Fruit fly (Drosophila melanogaster): ENCODE data around the gene CG13599.

The CG13599 gene

DNA sequence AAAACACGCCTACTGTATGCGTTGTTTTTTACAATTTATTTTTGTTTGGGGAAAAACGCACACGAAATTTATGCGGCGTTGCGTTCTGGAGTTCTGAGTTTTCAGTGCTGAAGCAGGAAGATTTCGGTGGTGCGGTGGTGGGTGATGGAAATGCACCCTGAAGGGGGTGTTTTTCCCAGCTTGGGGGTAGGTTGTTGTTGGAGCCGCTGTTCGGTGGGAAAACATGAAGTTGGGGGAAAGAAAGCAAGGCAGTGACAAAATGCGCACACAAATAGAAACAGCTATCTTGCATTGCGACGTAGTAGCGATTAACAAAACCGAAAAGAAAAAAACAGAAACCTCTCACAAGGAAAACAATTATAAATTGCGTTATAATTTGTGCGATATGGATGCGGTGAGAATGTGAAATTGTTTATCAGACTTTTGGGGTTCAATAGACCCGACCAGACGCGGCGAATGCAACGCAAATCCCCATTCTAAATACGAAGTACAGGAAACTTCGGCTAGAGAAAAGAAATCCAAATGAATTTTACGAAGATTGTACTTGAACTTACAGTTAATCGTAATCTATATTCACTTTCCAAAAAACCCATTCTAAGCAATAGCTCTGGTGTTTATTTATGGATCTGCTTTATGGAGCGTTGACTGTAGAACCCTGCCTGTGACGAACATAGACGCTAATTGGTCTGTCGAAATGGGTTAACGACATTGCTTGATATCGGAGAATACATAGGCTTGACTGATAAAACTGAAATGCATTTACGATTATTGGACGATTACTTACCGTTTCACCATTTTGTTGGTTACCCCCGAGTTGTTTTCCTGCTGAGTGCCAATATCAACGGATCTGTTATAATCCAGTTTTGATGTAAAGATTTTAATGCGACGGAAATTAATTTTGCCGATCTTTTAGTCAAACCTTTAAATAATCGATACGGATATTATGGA is 42.9 kb upstream of the CG13599 start (continued):
- TF ChIP-seq CG9797 (GFP tag; optimal IDR thresholded peaks at IDR 0.05) (no peak), HmgZ (tag; optimal IDR thresholded peaks at IDR 0.05) (no peak), bcd (GFP tag; optimal IDR thresholded peaks at IDR 0.05) (peak; percentile 5), crc (GFP tag; optimal IDR thresholded peaks at IDR 0.05) (no peak), Dip2 (GFP tag; IDR thresholded peaks at IDR 0.05) (no peak), CG7987 (GFP tag; optimal IDR thresholded peaks at IDR 0.05) (no peak), Myb (GFP tag; optimal IDR thresholded peaks at IDR 0.05) (no peak), jumu (GFP tag; optimal IDR thresholded peaks at IDR 0.05) (no peak), her (GFP tag; optimal IDR thresholded peaks at IDR 0.05) (no peak), nom (GFP tag; optimal IDR thresholded peaks at IDR 0.05) (no peak), ERR (GFP tag; optimal IDR thresholded peaks at IDR 0.05) (no peak), tll (GFP tag; optimal IDR thresholded peaks at IDR 0.05) (no peak), CG15479 (GFP tag; optimal IDR thresholded peaks at IDR 0.05) (no peak), CG1647 (GFP tag; optimal IDR thresholded peaks at IDR 0.05) (no peak), sob (GFP tag; IDR thresholded peaks at IDR 0.05) (peak; percentile 14; the same call in 1 of the 2 replicates), Fer1 (GFP tag; optimal IDR thresholded peaks at IDR 0.05) (no peak), yki (optimal IDR thresholded peaks at IDR 0.05) (no peak), CG14014 (GFP tag; IDR thresholded peaks at IDR 0.05) (no peak), CG11696 (GFP tag; IDR thresholded peaks at IDR 0.05) (no peak), CG10979 (tag; optimal IDR thresholded peaks at IDR 0.05) (peak; percentile 30), chif (GFP tag; optimal IDR thresholded peaks at IDR 0.05) (peak; percentile 8 to 21), fd3F (GFP tag; optimal IDR thresholded peaks at IDR 0.05) (no peak), kay (GFP tag; optimal IDR thresholded peaks at IDR 0.05) (no peak), crol (GFP tag; IDR thresholded peaks at IDR 0.05) (peak; percentile 59), Pdp1 (GFP tag; optimal IDR thresholded peaks at IDR 0.05) (peak in 1 of 2 experiments; percentile 11), CG9215 (GFP tag; IDR thresholded peaks at IDR 0.05) (no peak), CG3407 (GFP tag; optimal IDR thresholded peaks at IDR 0.05) (no peak), Stat92E (GFP tag; optimal IDR thresholded peaks at IDR 0.05) (no peak), exex (tag; optimal IDR thresholded peaks at IDR 0.05) (no peak), mld (GFP tag; IDR thresholded peaks at IDR 0.05; ENCODE audit: partially characterized antibody) (no peak), HLH4C (GFP tag; IDR thresholded peaks at IDR 0.05; ENCODE audit: partially characterized antibody) (no peak), CG2889 (GFP tag; IDR thresholded peaks at IDR 0.05) (no peak), B-H2 (GFP tag; optimal IDR thresholded peaks at IDR 0.05) (no peak), Poxn (GFP tag; IDR thresholded peaks at IDR 0.05) (no peak), gcm (GFP tag; optimal IDR thresholded peaks at IDR 0.05) (peak; percentile 13), ab (GFP tag; optimal IDR thresholded peaks at IDR 0.05) (no peak), tx (GFP tag; optimal IDR thresholded peaks at IDR 0.05) (no peak), CG10565 (GFP tag; optimal IDR thresholded peaks at IDR 0.05) (no peak), ara (GFP tag; IDR thresholded peaks at IDR 0.05) (no peak), NK7.1 (GFP tag; optimal IDR thresholded peaks at IDR 0.05) (no peak), slp2 (GFP tag; optimal IDR thresholded peaks at IDR 0.05) (no peak), CG9727 (GFP tag; optimal IDR thresholded peaks at IDR 0.05) (no peak), chn (GFP tag; optimal IDR thresholded peaks at IDR 0.05) (no peak), CG9876 (GFP tag; optimal IDR thresholded peaks at IDR 0.05) (no peak), Trl (optimal IDR thresholded peaks at IDR 0.05) (no peak), Trl (GFP tag; optimal IDR thresholded peaks at IDR 0.05) (peak; percentile 12), Antp (GFP tag; optimal IDR thresholded peaks at IDR 0.05) (no peak), org-1 (GFP tag; optimal IDR thresholded peaks at IDR 0.05) (no peak), bsh (GFP tag; optimal IDR thresholded peaks at IDR 0.05) (peak in 1 of 2 experiments; percentile 59), zfh2 (GFP tag; optimal IDR thresholded peaks at IDR 0.05) (no peak)
